Fruit fly (Drosophila melanogaster) whole organism, wandering third instar larva: Measurements from ENCODE around the gene mbt.

ENCODE experiments used
- Abd-B ChIP-seq: fragments of >200 bp; optimal IDR thresholded peaks from 2 replicates; lab custom pipeline; 2017; ENCODE audit warnings: missing biosample characterization, missing genetic modification characterization
- CG32264 ChIP-seq: fragments of 200-800 bp; sonication (Bioruptor generic); optimal IDR thresholded peaks from 2 replicates; lab custom pipeline; 2016; ENCODE audit warnings: missing biosample characterization, missing genetic modification characterization
- CG9705 ChIP-seq: fragments of 200-800 bp; sonication (Bioruptor generic); optimal IDR thresholded peaks from 2 replicates; lab custom pipeline; 2018; ENCODE audit warnings: missing biosample characterization, mild to moderate bottlenecking, missing genetic modification characterization
- CrebA ChIP-seq: fragments of 200-800 bp; sonication (Bioruptor generic); optimal IDR thresholded peaks from 2 replicates; lab custom pipeline; 2016; ENCODE audit warnings: missing biosample characterization, mild to moderate bottlenecking, missing genetic modification characterization, borderline replicate concordance
- Dif ChIP-seq: fragments of 200-275, 200-300 bp; sonication (Bioruptor generic); optimal IDR thresholded peaks from 2 replicates; lab custom pipeline; 2018; ENCODE audit warnings: missing biosample characterization, missing genetic modification characterization; ENCODE audit not compliant: partially characterized antibody
- HLH106 ChIP-seq: fragments of 200-800 bp; optimal IDR thresholded peaks from 3 replicates; lab custom pipeline; 2019; ENCODE audit warnings: missing biosample characterization, mild to moderate bottlenecking, missing genetic modification characterization, moderate library complexity
- Hnf4 ChIP-seq: fragments of 200-800 bp; sonication (Bioruptor generic); optimal IDR thresholded peaks from 2 replicates; lab custom pipeline; 2016; ENCODE audit warnings: missing biosample characterization, mild to moderate bottlenecking, missing genetic modification characterization
- Hr78 ChIP-seq: fragments of >200 bp; optimal IDR thresholded peaks from 2 replicates; lab custom pipeline; 2017; ENCODE audit warnings: missing biosample characterization, missing genetic modification characterization
- Jra ChIP-seq: sonication (Bioruptor generic); optimal IDR thresholded peaks from 2 replicates; lab custom pipeline; 2016; ENCODE audit warnings: missing biosample characterization, missing genetic modification characterization
- Mio ChIP-seq: sonication (Bioruptor generic); optimal IDR thresholded peaks from 2 replicates; lab custom pipeline; 2016; ENCODE audit warnings: missing biosample characterization, missing genetic modification characterization
- Myc ChIP-seq: fragments of >200 bp; optimal IDR thresholded peaks from 2 replicates; lab custom pipeline; 2017
- N ChIP-seq: fragments of >200 bp; optimal IDR thresholded peaks from 2 replicates; lab custom pipeline; 2018; ENCODE audit warnings: missing biosample characterization, missing external identifiers, missing genetic modification characterization
- Rel ChIP-seq, 2 experiments: fragments of 200-800 bp; sonication (Bioruptor generic) in 1 of 2; optimal IDR thresholded peaks; 2 replicates in 1 of 2; 3 replicates in 1 of 2; lab custom pipeline; 2016 to 2019; ENCODE audit warnings: mild to moderate bottlenecking in 2 of 2, missing biosample characterization in 2 of 2, missing genetic modification characterization in 2 of 2, moderate library complexity in 1 of 2
- Sp1 ChIP-seq: fragments of 200-800 bp; sonication (Bioruptor generic); optimal IDR thresholded peaks from 3 replicates; lab custom pipeline; 2019; ENCODE audit warnings: missing biosample characterization, mild to moderate bottlenecking, missing genetic modification characterization, moderate library complexity
- Vsx2 ChIP-seq: fragments of 200-300, 225-300 bp; sonication (Bioruptor generic); optimal IDR thresholded peaks from 2 replicates; lab custom pipeline; 2018; ENCODE audit warnings: missing biosample characterization, missing genetic modification characterization; ENCODE audit not compliant: partially characterized antibody
- br ChIP-seq: fragments of 200-800 bp; sonication (Bioruptor generic); optimal IDR thresholded peaks from 2 replicates; lab custom pipeline; 2016; ENCODE audit warnings: missing biosample characterization, missing genetic modification characterization
- dl ChIP-seq, 2 experiments: fragments of 175-275, 200-275 bp in 1 of 2; fragments of 200-275 bp in 1 of 2; sonication (Bioruptor generic); optimal IDR thresholded peaks; lab custom pipeline; 2018; ENCODE audit warnings: mild to moderate bottlenecking in 2 of 2, missing biosample characterization in 2 of 2, missing genetic modification characterization in 2 of 2, moderate library complexity in 2 of 2; ENCODE audit not compliant: partially characterized antibody in 2 of 2, insufficient read depth in 1 of 2
- dsf ChIP-seq: sonication (Bioruptor generic); optimal IDR thresholded peaks from 2 replicates; lab custom pipeline; 2016; ENCODE audit warnings: missing biosample characterization, missing genetic modification characterization, borderline replicate concordance
- ey ChIP-seq: fragments of 200-800 bp; sonication (Bioruptor generic); optimal IDR thresholded peaks from 2 replicates; lab custom pipeline; 2016; ENCODE audit warnings: missing biosample characterization, missing genetic modification characterization
- foxo ChIP-seq, 2 experiments: fragments of 200-800 bp; sonication (Bioruptor generic); optimal IDR thresholded peaks; 2 replicates in 1 of 2; 3 replicates in 1 of 2; lab custom pipeline; 2016 to 2017; ENCODE audit warnings: missing biosample characterization in 2 of 2, missing genetic modification characterization in 2 of 2
- fru ChIP-seq: fragments of 200-800 bp; sonication (Bioruptor generic); optimal IDR thresholded peaks from 3 replicates; lab custom pipeline; 2016; ENCODE audit warnings: missing biosample characterization, mild to moderate bottlenecking, missing genetic modification characterization
- h ChIP-seq: fragments of 200-800 bp; sonication (Bioruptor generic); optimal IDR thresholded peaks from 3 replicates; lab custom pipeline; 2016; ENCODE audit warnings: missing biosample characterization, mild to moderate bottlenecking, missing genetic modification characterization
- jim ChIP-seq: fragments of 175-275, 200-325 bp; sonication (Bioruptor generic); optimal IDR thresholded peaks from 2 replicates; lab custom pipeline; 2016; ENCODE audit warnings: missing biosample characterization, mild to moderate bottlenecking, missing genetic modification characterization
- lola ChIP-seq: fragments of >200 bp; optimal IDR thresholded peaks from 2 replicates; lab custom pipeline; 2017; ENCODE audit warnings: missing biosample characterization, missing genetic modification characterization
- pan ChIP-seq: fragments of >200 bp; optimal IDR thresholded peaks from 2 replicates; lab custom pipeline; 2017
- psq ChIP-seq: fragments of 200-800 bp; sonication (Bioruptor generic); optimal IDR thresholded peaks from 3 replicates; lab custom pipeline; 2017; ENCODE audit warnings: missing biosample characterization, mild to moderate bottlenecking, missing genetic modification characterization, moderate library complexity
- rgr ChIP-seq: fragments of 200-800 bp; sonication (Bioruptor generic); optimal IDR thresholded peaks from 3 replicates; lab custom pipeline; 2016; ENCODE audit warnings: missing biosample characterization, mild to moderate bottlenecking, missing genetic modification characterization
- sage ChIP-seq: fragments of 200-800 bp; sonication (Bioruptor generic); optimal IDR thresholded peaks from 2 replicates; lab custom pipeline; 2016; ENCODE audit warnings: missing biosample characterization, mild to moderate bottlenecking, missing genetic modification characterization
- tai ChIP-seq: sonication (Bioruptor generic); optimal IDR thresholded peaks from 2 replicates; lab custom pipeline; 2016; ENCODE audit warnings: missing biosample characterization, missing genetic modification characterization
- usp ChIP-seq: fragments of >200 bp; optimal IDR thresholded peaks from 2 replicates; lab custom pipeline; 2017; ENCODE audit warnings: missing biosample characterization, missing genetic modification characterization
- woc ChIP-seq: sonication (Bioruptor generic); optimal IDR thresholded peaks from 2 replicates; lab custom pipeline; 2016; ENCODE audit warnings: missing biosample characterization, mild to moderate bottlenecking, missing genetic modification characterization

Gene mbt

dm6 chrX:16616773-16617738, 6.6 kb downstream of the mbt start:
- TF ChIP-seq foxo (GFP tag; optimal IDR thresholded peaks at IDR 0.05; lab: Kevin White, UChicago) = peak in 1 of 2 experiments; percentile 1
- TF ChIP-seq Rel (GFP tag; optimal IDR thresholded peaks at IDR 0.05; lab: Kevin White, UChicago) = no peak
- TF ChIP-seq Rel (tag; optimal IDR thresholded peaks at IDR 0.05; lab: Kevin White, UChicago) = peak; percentile 83
- peak; percentile 10 for TF ChIP-seq HLH106 (tag; lab: Kevin White, UChicago)
- no peak for TF ChIP-seq rgr (GFP tag; lab: Kevin White, UChicago)

- TF ChIP-seq rgr (GFP tag; lab: Kevin White, UChicago) = no peak
- TF ChIP-seq dl (GFP tag; optimal IDR thresholded peaks at IDR 0.05; lab: Kevin White, UChicago; ENCODE audit: insufficient read depth in 1 of 2, partially characterized antibody in 2 of 2) = no peak
- peak; percentile 12 for TF ChIP-seq psq (GFP tag; lab: Kevin White, UChicago)
- TF ChIP-seq dsf (GFP tag; lab: Kevin White, UChicago) = no peak
- TF ChIP-seq br (GFP tag; lab: Kevin White, UChicago) = no peak
- no peak for TF ChIP-seq HLH106 (tag; lab: Kevin White, UChicago)
These were observed 8.2 kb downstream of the mbt start for dm6 chrX:16618724-16619123.

- TF ChIP-seq CrebA (GFP tag; lab: Kevin White, UChicago) (no peak), Mio (no peak), Rel (GFP tag; optimal IDR thresholded peaks at IDR 0.05; lab: Kevin White, UChicago) (no peak), Rel (tag; optimal IDR thresholded peaks at IDR 0.05; lab: Kevin White, UChicago) (no peak), Abd-B (GFP tag; lab: Kevin White, UChicago) (no peak), h (no peak), N (GFP tag; lab: Kevin White, UChicago) (no peak), pan (lab: Kevin White, UChicago) (no peak), woc (GFP tag; lab: Kevin White, UChicago) (peak; percentile 8), lola (GFP tag; lab: Kevin White, UChicago) (no peak), HLH106 (tag; lab: Kevin White, UChicago) (no peak), Jra (GFP tag; lab: Kevin White, UChicago) (no peak), Hr78 (no peak), ey (GFP tag; lab: Kevin White, UChicago) (no peak), dl (GFP tag; optimal IDR thresholded peaks at IDR 0.05; lab: Kevin White, UChicago; ENCODE audit: insufficient read depth in 1 of 2, partially characterized antibody in 2 of 2) (peak in 1 of 2 experiments; percentile 17), tai (GFP tag; lab: Kevin White, UChicago) (no peak), CG9705 (GFP tag; lab: Kevin White, UChicago) (no peak), Myc (no peak), dsf (GFP tag; lab: Kevin White, UChicago) (no peak), Dif (peak; percentile 21), CG32264 (GFP tag; lab: Kevin White, UChicago) (no peak), jim (GFP tag; lab: Kevin White, UChicago) (no peak), psq (GFP tag; lab: Kevin White, UChicago) (no peak), Hnf4 (GFP tag; lab: Kevin White, UChicago) (no peak), sage (GFP tag; lab: Kevin White, UChicago) (no peak), Sp1 (GFP tag; lab: Kevin White, UChicago) (no peak), foxo (GFP tag; optimal IDR thresholded peaks at IDR 0.05; lab: Kevin White, UChicago) (no peak), Vsx2 (GFP tag; lab: Kevin White, UChicago) (peak; percentile 8), fru (GFP tag; lab: Kevin White, UChicago) (peak; percentile 87), usp (no peak)
These were observed 11.0 kb downstream of the mbt start, which contains the start of gene CG9782 for dm6 chrX:16621462-16621861. Gene CG9782 (minus strand): TSS chrX:16621589.

- no peak for TF ChIP-seq fru (GFP tag; lab: Kevin White, UChicago)
- TF ChIP-seq, all 38 proteins: peak for 0
These were observed 13.0 kb downstream of the mbt start for dm6 chrX:16623524-16623923.
